Worm (Caenorhabditis elegans): ENCODE data around the gene sax-2.

ce11 chrIII:5108746-5109145 is 755 bp upstream of the sax-2 start:
- TF ChIP-seq jun-1 (tag; optimal IDR thresholded peaks at IDR 0.05) (no peak), blmp-1 (tag; optimal IDR thresholded peaks at IDR 0.05) (peak; percentile 3), unc-62 (GFP tag; optimal IDR thresholded peaks at IDR 0.05) (no peak)

All from whole organism, L1 larva.